Worm (Caenorhabditis elegans): ENCODE measurements around the gene acl-13.

- TF ChIP-seq flt-1 (GFP tag; IDR thresholded peaks at IDR 0.05) = no peak
- no peak for TF ChIP-seq scrt-1 (GFP tag; IDR thresholded peaks at IDR 0.05)
- no peak for TF ChIP-seq aly-1 (tag; optimal IDR thresholded peaks at IDR 0.05)
- TF ChIP-seq tbx-37 (GFP tag; conservative IDR thresholded peaks at IDR 0.05) = no peak
- TF ChIP-seq tbx-11 (GFP tag; IDR thresholded peaks at IDR 0.05) = no peak
- no peak for TF ChIP-seq ceh-36 (tag; optimal IDR thresholded peaks at IDR 0.05)
- no peak for TF ChIP-seq ama-1 (optimal IDR thresholded peaks at IDR 0.05)
Observed at ce11 chrIV:12441715-12442114, 31.4 kb downstream of the acl-13 start, which contains the start of gene C25G4.17.
